Worm (Caenorhabditis elegans) whole organism, L2 larva: Measurements from ENCODE around the gene T02C5.1.

Experiments used
- C34F6.9 ChIP-seq: fragments of 150-350 bp; optimal IDR thresholded peaks from 2 replicates; lab custom pipeline; 2014; ENCODE audit warnings: missing biosample characterization, missing genetic modification characterization
- R02D3.7 ChIP-seq: fragments of 150-350 bp; optimal IDR thresholded peaks from 2 replicates; lab custom pipeline; 2014; ENCODE audit warnings: missing biosample characterization, missing genetic modification characterization
- Y55F3AM.14 ChIP-seq: fragments of 200-800 bp; sonication (Bioruptor generic); optimal IDR thresholded peaks from 2 replicates; lab custom pipeline; 2018; ENCODE audit warnings: mild to moderate bottlenecking, missing genetic modification characterization, missing compliant biosample characterization
- alr-1 ChIP-seq: fragments of 150-350 bp; optimal IDR thresholded peaks from 2 replicates; lab custom pipeline; 2014; ENCODE audit warnings: missing biosample characterization, missing genetic modification characterization
- blmp-1 ChIP-seq: sonication (generic microtip); optimal IDR thresholded peaks from 2 replicates; lab custom pipeline; 2017; ENCODE audit warnings: missing genetic modification characterization, mild to moderate bottlenecking, missing compliant biosample characterization, antibody characterized with exemption, moderate library complexity; ENCODE audit not compliant: insufficient read depth
- ceh-16 ChIP-seq: fragments of 150-350 bp; optimal IDR thresholded peaks from 2 replicates; lab custom pipeline; 2014; ENCODE audit warnings: missing biosample characterization, missing genetic modification characterization
- ceh-82 ChIP-seq: fragments of 150-350 bp; optimal IDR thresholded peaks from 2 replicates; lab custom pipeline; 2014; ENCODE audit warnings: missing biosample characterization, missing genetic modification characterization
- dmd-4 ChIP-seq: sonication (generic microtip); optimal IDR thresholded peaks from 2 replicates; lab custom pipeline; 2017; ENCODE audit warnings: missing biosample characterization, missing genetic modification characterization
- egl-27 ChIP-seq: sonication (generic microtip); optimal IDR thresholded peaks from 3 replicates; lab custom pipeline; 2017; ENCODE audit warnings: missing biosample characterization, missing genetic modification reagents, missing genetic modification characterization
- gmeb-1 ChIP-seq: fragments of 150-350 bp; optimal IDR thresholded peaks from 2 replicates; lab custom pipeline; 2014; ENCODE audit warnings: missing biosample characterization, missing genetic modification characterization
- lin-11 ChIP-seq: fragments of 150-350 bp; sonication (generic microtip); optimal IDR thresholded peaks from 2 replicates; lab custom pipeline; 2014; ENCODE audit warnings: missing biosample characterization, missing genetic modification characterization, inconsistent platforms, mixed read lengths
- lin-13 ChIP-seq: fragments of 150-350 bp; optimal IDR thresholded peaks from 2 replicates; lab custom pipeline; 2014; ENCODE audit warnings: missing biosample characterization, missing genetic modification reagents, missing genetic modification characterization
- lin-39 ChIP-seq: fragments of 150-350 bp; optimal IDR thresholded peaks from 2 replicates; lab custom pipeline; 2014; ENCODE audit warnings: missing biosample characterization, missing genetic modification reagents, missing genetic modification characterization
- lsy-2 ChIP-seq, 2 experiments: fragments of 150-350 bp in 1 of 2; sonication (generic microtip) in 1 of 2; optimal IDR thresholded peaks; 2 replicates each; lab custom pipeline; 2014 to 2017; ENCODE audit warnings: missing biosample characterization in 2 of 2, missing genetic modification characterization in 2 of 2
- mbf-1 ChIP-seq: sonication (generic microtip); optimal IDR thresholded peaks from 2 replicates; lab custom pipeline; 2017; ENCODE audit warnings: missing biosample characterization, missing genetic modification characterization
- nhr-11 ChIP-seq: fragments of 150-350 bp; optimal IDR thresholded peaks from 2 replicates; lab custom pipeline; 2014; ENCODE audit warnings: missing biosample characterization, missing genetic modification characterization
- nhr-12 ChIP-seq: fragments of 150-350 bp; optimal IDR thresholded peaks from 2 replicates; lab custom pipeline; 2014; ENCODE audit warnings: missing biosample characterization, missing genetic modification characterization
- nhr-23 ChIP-seq: fragments of 150-350 bp; optimal IDR thresholded peaks from 2 replicates; lab custom pipeline; 2014; ENCODE audit warnings: missing biosample characterization, missing genetic modification reagents, missing genetic modification characterization
- nhr-237 ChIP-seq: fragments of 150-350 bp; optimal IDR thresholded peaks from 2 replicates; lab custom pipeline; 2014; ENCODE audit warnings: missing biosample characterization, missing genetic modification characterization
- nhr-6 ChIP-seq: fragments of 150-350 bp; optimal IDR thresholded peaks from 2 replicates; lab custom pipeline; 2014; ENCODE audit warnings: missing biosample characterization, missing genetic modification characterization
- nhr-77 ChIP-seq: fragments of 150-350 bp; optimal IDR thresholded peaks from 2 replicates; lab custom pipeline; 2014; ENCODE audit warnings: missing biosample characterization, missing genetic modification characterization
- sem-4 ChIP-seq: fragments of 150-350 bp; optimal IDR thresholded peaks from 2 replicates; lab custom pipeline; 2014; ENCODE audit warnings: missing biosample characterization, missing genetic modification reagents, missing genetic modification characterization
- skn-1 ChIP-seq: sonication (generic microtip); optimal IDR thresholded peaks from 2 replicates; lab custom pipeline; 2017; ENCODE audit warnings: missing biosample characterization, missing genetic modification characterization
- sma-3 ChIP-seq: sonication (generic microtip); optimal IDR thresholded peaks from 2 replicates; lab custom pipeline; 2016; ENCODE audit warnings: missing genetic modification reagents, missing genetic modification characterization, missing compliant biosample characterization
- sma-9 ChIP-seq, 2 experiments: fragments of 150-350 bp in 1 of 2; sonication (generic microtip) in 1 of 2; optimal IDR thresholded peaks; 2 replicates each; lab custom pipeline; 2014 to 2016; ENCODE audit warnings: missing genetic modification characterization in 2 of 2, mild to moderate bottlenecking in 1 of 2, missing biosample characterization in 1 of 2, missing compliant biosample characterization in 1 of 2, missing genetic modification reagents in 1 of 2, moderate library complexity in 1 of 2
- snpc-4 ChIP-seq: fragments of 150-350 bp; optimal IDR thresholded peaks from 2 replicates; lab custom pipeline; 2014; ENCODE audit warnings: missing biosample characterization, missing genetic modification characterization
- unc-39 ChIP-seq: fragments of 150-350 bp; optimal IDR thresholded peaks from 2 replicates; lab custom pipeline; 2014; ENCODE audit warnings: missing biosample characterization, missing genetic modification characterization
- unc-55 ChIP-seq: fragments of 150-350 bp; sonication (generic microtip); optimal IDR thresholded peaks from 3 replicates; lab custom pipeline; 2014; ENCODE audit warnings: missing biosample characterization, missing genetic modification reagents, missing genetic modification characterization
- unc-62 ChIP-seq: fragments of 150-350 bp; optimal IDR thresholded peaks from 2 replicates; lab custom pipeline; 2014; ENCODE audit warnings: missing biosample characterization, missing genetic modification reagents, missing genetic modification characterization
- zag-1 ChIP-seq: fragments of 150-350 bp; optimal IDR thresholded peaks from 2 replicates; lab custom pipeline; 2014; ENCODE audit warnings: missing biosample characterization, missing genetic modification characterization
- ztf-1 ChIP-seq: fragments of 200-800 bp; sonication (Bioruptor generic); conservative IDR thresholded peaks from 2 replicates; pipeline ENCODE4 v1.3.6; 2022; ENCODE audit warnings: missing genetic modification characterization, missing compliant biosample characterization
- ztf-11 ChIP-seq: sonication (generic microtip); optimal IDR thresholded peaks from 2 replicates; lab custom pipeline; 2017; ENCODE audit warnings: missing biosample characterization, missing genetic modification characterization
- ztf-4 ChIP-seq: fragments of 150-350 bp; optimal IDR thresholded peaks from 2 replicates; lab custom pipeline; 2014; ENCODE audit warnings: missing biosample characterization, missing genetic modification characterization

Gene T02C5.1

ce11 chrX:2667779-2668178 lies 26.9 kb upstream of the T02C5.1 start, which contains the start of gene C09B7.2 (continued):
- peak; percentile 55 for TF ChIP-seq sem-4 (tag; lab: Kevin White, UChicago)
- no peak for TF ChIP-seq alr-1 (tag; lab: Kevin White, UChicago)
- peak; percentile 24 for TF ChIP-seq snpc-4 (tag; lab: Kevin White, UChicago)
- peak; percentile 87 for TF ChIP-seq sma-9 (GFP tag; optimal IDR thresholded peaks at IDR 0.05; lab: Kevin White, UChicago)
- no peak for TF ChIP-seq sma-9 (tag; optimal IDR thresholded peaks at IDR 0.05; lab: Kevin White, UChicago)
- TF ChIP-seq dmd-4 (tag; lab: Kevin White, UChicago) = no peak
- peak; percentile 39 for TF ChIP-seq zag-1 (tag; lab: Kevin White, UChicago)
- peak; percentile 71 for TF ChIP-seq sma-3 (GFP tag; lab: Kevin White, UChicago)

- TF ChIP-seq lin-13 (GFP tag; lab: Kevin White, UChicago) (no peak), Y55F3AM.14 (GFP tag; lab: Kevin White, UChicago) (peak; percentile 15)
Observed at ce11 chrX:2673272-2673671, 21.5 kb upstream of the T02C5.1 start, which contains the start of gene ser-7. TSS of gene ser-7 (plus strand) at chrX:2673572.

ce11 chrX:2674514-2674913 lies 20.2 kb upstream of the T02C5.1 start:
- TF ChIP-seq unc-62 (GFP tag; lab: Kevin White, UChicago) = no peak
- no peak for TF ChIP-seq nhr-6 (tag; lab: Kevin White, UChicago)
- no peak for TF ChIP-seq egl-27
- no peak for TF ChIP-seq nhr-77 (tag; lab: Kevin White, UChicago)
- no peak for TF ChIP-seq sem-4 (tag; lab: Kevin White, UChicago)
- no peak for TF ChIP-seq lin-13 (GFP tag; lab: Kevin White, UChicago)
- no peak for TF ChIP-seq nhr-11 (tag; lab: Kevin White, UChicago)
- no peak for TF ChIP-seq lsy-2 (tag; optimal IDR thresholded peaks at IDR 0.05; lab: Kevin White, UChicago)
- TF ChIP-seq blmp-1 (tag; lab: Kevin White, UChicago) = no peak
- no peak for TF ChIP-seq unc-55 (GFP tag; lab: Kevin White, UChicago)
- TF ChIP-seq Y55F3AM.14 (GFP tag; lab: Kevin White, UChicago) = no peak
- no peak for TF ChIP-seq C34F6.9 (tag; lab: Kevin White, UChicago)
- TF ChIP-seq unc-39 (tag; lab: Kevin White, UChicago) = no peak
- no peak for TF ChIP-seq R02D3.7 (tag; lab: Kevin White, UChicago)
- no peak for TF ChIP-seq ceh-82 (tag; lab: Kevin White, UChicago)
- no peak for TF ChIP-seq ceh-16 (tag; lab: Kevin White, UChicago)
- no peak for TF ChIP-seq zag-1 (tag; lab: Kevin White, UChicago)
- TF ChIP-seq mbf-1 (tag; lab: Kevin White, UChicago) = no peak
- TF ChIP-seq ztf-11 (tag; lab: Kevin White, UChicago) = no peak

- no peak for TF ChIP-seq lin-11 (tag; lab: Kevin White, UChicago)
- TF ChIP-seq egl-27 = no peak
- TF ChIP-seq nhr-11 (tag; lab: Kevin White, UChicago) = no peak
- no peak for TF ChIP-seq gmeb-1
- no peak for TF ChIP-seq lin-13 (GFP tag; lab: Kevin White, UChicago)
- no peak for TF ChIP-seq nhr-237 (tag; lab: Kevin White, UChicago)
- no peak for TF ChIP-seq lsy-2 (tag; optimal IDR thresholded peaks at IDR 0.05; lab: Kevin White, UChicago)
- no peak for TF ChIP-seq skn-1 (tag; lab: Kevin White, UChicago)
- no peak for TF ChIP-seq nhr-23 (tag; lab: Kevin White, UChicago)
- no peak for TF ChIP-seq lin-39 (tag; lab: Kevin White, UChicago)
- TF ChIP-seq nhr-77 (tag; lab: Kevin White, UChicago) = no peak
- TF ChIP-seq nhr-6 (tag; lab: Kevin White, UChicago) = no peak
- no peak for TF ChIP-seq ceh-16 (tag; lab: Kevin White, UChicago)
- TF ChIP-seq nhr-12 (tag; lab: Kevin White, UChicago) = no peak
- no peak for TF ChIP-seq sem-4 (tag; lab: Kevin White, UChicago)
- TF ChIP-seq ztf-4 (tag; lab: Kevin White, UChicago) = no peak
- no peak for TF ChIP-seq unc-62 (GFP tag; lab: Kevin White, UChicago)
- TF ChIP-seq ceh-82 (tag; lab: Kevin White, UChicago) = no peak
- TF ChIP-seq zag-1 (tag; lab: Kevin White, UChicago) = no peak
- no peak for TF ChIP-seq ztf-1 (GFP tag; lab: Robert Waterston, UW)
- TF ChIP-seq, all 48 proteins: peak for 0
Observed at ce11 chrX:2684448-2684847, 10.3 kb upstream of the T02C5.1 start.
